Worm (Caenorhabditis elegans) whole organism, L2 larva: Measurements from ENCODE around the gene srab-11.

ENCODE experiments used
- ama-1 ChIP-seq: fragments of 150-350 bp; optimal IDR thresholded peaks from 2 replicates; lab custom pipeline; 2018; ENCODE audit warnings: inconsistent platforms
- ceh-82 ChIP-seq: fragments of 150-350 bp; optimal IDR thresholded peaks from 2 replicates; lab custom pipeline; 2014; ENCODE audit warnings: missing biosample characterization, missing genetic modification characterization
- dmd-4 ChIP-seq: sonication (generic microtip); optimal IDR thresholded peaks from 2 replicates; lab custom pipeline; 2017; ENCODE audit warnings: missing biosample characterization, missing genetic modification characterization
- elt-1 ChIP-seq: fragments of 150-350 bp; optimal IDR thresholded peaks from 2 replicates; lab custom pipeline; 2014; ENCODE audit warnings: missing biosample characterization, missing genetic modification characterization
- elt-3 ChIP-seq: sonication (generic microtip); optimal IDR thresholded peaks from 2 replicates; lab custom pipeline; 2017; ENCODE audit warnings: missing biosample characterization, missing genetic modification characterization
- lsy-2 ChIP-seq, 2 experiments: fragments of 150-350 bp in 1 of 2; sonication (generic microtip) in 1 of 2; optimal IDR thresholded peaks; 2 replicates each; lab custom pipeline; 2014 to 2017; ENCODE audit warnings: missing biosample characterization in 2 of 2, missing genetic modification characterization in 2 of 2
- mdl-1 ChIP-seq, 2 experiments: fragments of 150-350 bp in 1 of 2; sonication (generic microtip) in 1 of 2; optimal IDR thresholded peaks; 2 replicates each; lab custom pipeline; 2017; ENCODE audit warnings: missing biosample characterization in 2 of 2, missing genetic modification characterization in 2 of 2
- nhr-10 ChIP-seq: sonication (generic microtip); optimal IDR thresholded peaks from 2 replicates; lab custom pipeline; 2017; ENCODE audit warnings: missing biosample characterization, missing genetic modification characterization
- nhr-12 ChIP-seq: fragments of 150-350 bp; optimal IDR thresholded peaks from 2 replicates; lab custom pipeline; 2014; ENCODE audit warnings: missing biosample characterization, missing genetic modification characterization
- nhr-23 ChIP-seq: fragments of 150-350 bp; optimal IDR thresholded peaks from 2 replicates; lab custom pipeline; 2014; ENCODE audit warnings: missing biosample characterization, missing genetic modification reagents, missing genetic modification characterization
- unc-62 ChIP-seq: fragments of 150-350 bp; optimal IDR thresholded peaks from 2 replicates; lab custom pipeline; 2014; ENCODE audit warnings: missing biosample characterization, missing genetic modification reagents, missing genetic modification characterization
- zag-1 ChIP-seq: fragments of 150-350 bp; optimal IDR thresholded peaks from 2 replicates; lab custom pipeline; 2014; ENCODE audit warnings: missing biosample characterization, missing genetic modification characterization

ce11 chrV:3133293-3133755, 13.5 kb downstream of the srab-11 start, which contains the start of gene F02C9.2:
- TF ChIP-seq zag-1 (no peak), dmd-4 (tag; lab: Kevin White, UChicago) (no peak), nhr-23 (tag; lab: Kevin White, UChicago) (no peak), ceh-82 (tag; lab: Kevin White, UChicago) (no peak), unc-62 (GFP tag; lab: Kevin White, UChicago) (no peak), ama-1 (lab: Kevin White, UChicago) (no peak), elt-1 (no peak), nhr-12 (tag; lab: Kevin White, UChicago) (no peak), lsy-2 (tag; optimal IDR thresholded peaks at IDR 0.05; lab: Kevin White, UChicago) (no peak), elt-3 (tag; lab: Kevin White, UChicago) (no peak), nhr-10 (tag; lab: Kevin White, UChicago) (no peak), mdl-1 (tag; optimal IDR thresholded peaks at IDR 0.05; lab: Kevin White, UChicago) (no peak)
